Worm (Caenorhabditis elegans): Measurements from ENCODE around the gene set-22.

Gene set-22

ce11 chrV:10483995-10484394 lies 47.3 kb downstream of the set-22 start (continued):
- TF ChIP-seq ZK546.5 (tag; optimal IDR thresholded peaks at IDR 0.05) = no peak
- no peak for TF ChIP-seq mdl-1 (tag; optimal IDR thresholded peaks at IDR 0.05)
- no peak for TF ChIP-seq T26A8.4 (GFP tag; IDR thresholded peaks at IDR 0.05)
- no peak for TF ChIP-seq arid-1 (GFP tag; conservative IDR thresholded peaks at IDR 0.05)
- TF ChIP-seq rbr-2 (tag; optimal IDR thresholded peaks at IDR 0.05) = no peak
- no peak for TF ChIP-seq daf-16 (GFP tag; optimal IDR thresholded peaks at IDR 0.05)
- peak; percentile 73 for TF ChIP-seq daf-16 (tag; optimal IDR thresholded peaks at IDR 0.05)
- TF ChIP-seq tra-1 (GFP tag; IDR thresholded peaks at IDR 0.05) = 0 out of 2 replicates have a peak, but pooled peaks have one; percentile 26
- TF ChIP-seq nhr-6 (tag; optimal IDR thresholded peaks at IDR 0.05) = no peak
- TF ChIP-seq daf-8 (GFP tag; IDR thresholded peaks at IDR 0.05) = no peak
- TF ChIP-seq ceh-62 (tag; optimal IDR thresholded peaks at IDR 0.05) = no peak
- no peak for TF ChIP-seq unc-39 (tag; optimal IDR thresholded peaks at IDR 0.05)
- TF ChIP-seq hif-1 (tag; optimal IDR thresholded peaks at IDR 0.05) = no peak
- TF ChIP-seq nhr-10 (tag; optimal IDR thresholded peaks at IDR 0.05) = no peak
- peak; percentile 93 for TF ChIP-seq dmd-6 (GFP tag; IDR thresholded peaks at IDR 0.05)
- no peak for TF ChIP-seq unc-62 (GFP tag; optimal IDR thresholded peaks at IDR 0.05 in 1 of 2)
- no peak for TF ChIP-seq unc-62 (tag; optimal IDR thresholded peaks at IDR 0.05)
- TF ChIP-seq mdt-29 (GFP tag; IDR thresholded peaks at IDR 0.05) = no peak
- TF ChIP-seq nhr-28 (tag; optimal IDR thresholded peaks at IDR 0.05) = peak; percentile 79
- peak; percentile 91 for TF ChIP-seq pqm-1 (tag; optimal IDR thresholded peaks at IDR 0.05)
- no peak for TF ChIP-seq dpl-1 (GFP tag; optimal IDR thresholded peaks at IDR 0.05)
- TF ChIP-seq skn-1 (tag; optimal IDR thresholded peaks at IDR 0.05) = no peak
- TF ChIP-seq gei-8 (GFP tag; optimal IDR thresholded peaks at IDR 0.05) = no peak
- no peak for TF ChIP-seq ztf-7 (tag; optimal IDR thresholded peaks at IDR 0.05)
- TF ChIP-seq lsy-2 (tag; optimal IDR thresholded peaks at IDR 0.05) = no peak
- TF ChIP-seq fos-1 (tag; optimal IDR thresholded peaks at IDR 0.05) = no peak
- peak; percentile 53 for TF ChIP-seq hlh-11 (tag; optimal IDR thresholded peaks at IDR 0.05)
- TF ChIP-seq zfp-3 (GFP tag; conservative IDR thresholded peaks at IDR 0.05) = no peak
- TF ChIP-seq lim-7 (GFP tag; IDR thresholded peaks at IDR 0.05) = no peak
- no peak for TF ChIP-seq ZK337.2 (GFP tag; IDR thresholded peaks at IDR 0.05)
- no peak for TF ChIP-seq mes-2 (tag; optimal IDR thresholded peaks at IDR 0.05; ENCODE audit: poor library complexity, severe bottlenecking)
- no peak for TF ChIP-seq R02D3.7 (tag; optimal IDR thresholded peaks at IDR 0.05)
- TF ChIP-seq duxl-1 (tag; optimal IDR thresholded peaks at IDR 0.05; ENCODE audit: poor library complexity) = no peak
- TF ChIP-seq egl-43 (GFP tag; IDR thresholded peaks at IDR 0.05) = no peak
- no peak for TF ChIP-seq aly-2 (tag; optimal IDR thresholded peaks at IDR 0.05)
- no peak for TF ChIP-seq ama-1 (optimal IDR thresholded peaks at IDR 0.05)
- no peak for TF ChIP-seq spr-3 (GFP tag; optimal IDR thresholded peaks at IDR 0.05)
- TF ChIP-seq pha-4 (GFP tag; IDR thresholded peaks at IDR 0.05) = peak; percentile 23; the same call in 1 of the 2 replicates
- no peak for TF ChIP-seq pha-4 (tag; optimal IDR thresholded peaks at IDR 0.05)
- TF ChIP-seq fkh-10 (GFP tag; optimal IDR thresholded peaks at IDR 0.05) = no peak
- TF ChIP-seq nhr-77 (tag; optimal IDR thresholded peaks at IDR 0.05) = peak; percentile 40
- TF ChIP-seq zag-1 (tag; optimal IDR thresholded peaks at IDR 0.05) = no peak
- TF ChIP-seq dmd-9 (GFP tag; IDR thresholded peaks at IDR 0.05) = no peak
- no peak for TF ChIP-seq hlh-30 (tag; optimal IDR thresholded peaks at IDR 0.05; ENCODE audit: insufficient read depth)
- TF ChIP-seq D1046.2 (GFP tag; IDR thresholded peaks at IDR 0.05) = no peak
- no peak for TF ChIP-seq vab-7 (GFP tag; IDR thresholded peaks at IDR 0.05)
- TF ChIP-seq ceh-82 (tag; optimal IDR thresholded peaks at IDR 0.05) = no peak
- TF ChIP-seq ctbp-1 (GFP tag; IDR thresholded peaks at IDR 0.05) = no peak
- no peak for TF ChIP-seq sdz-12 (GFP tag; optimal IDR thresholded peaks at IDR 0.05)
- no peak for TF ChIP-seq zip-2 (tag; optimal IDR thresholded peaks at IDR 0.05)
- TF ChIP-seq egl-27 (tag; optimal IDR thresholded peaks at IDR 0.05) = no peak
- TF ChIP-seq F44E2.7 (GFP tag; IDR thresholded peaks at IDR 0.05) = no peak
- no peak for TF ChIP-seq F10B5.3 (tag; optimal IDR thresholded peaks at IDR 0.05)
- peak; percentile 81 for TF ChIP-seq php-3 (GFP tag; IDR thresholded peaks at IDR 0.05)
